Worm (Caenorhabditis elegans) whole organism, young adult: ENCODE results near the gene srh-128.

ENCODE experiments used
- F55B11.4 ChIP-seq: sonication (generic microtip); optimal IDR thresholded peaks from 2 replicates; lab custom pipeline; 2016; ENCODE audit warnings: missing compliant biosample characterization, missing genetic modification characterization, borderline replicate concordance; ENCODE audit not compliant: insufficient read depth
- Y53G8AR.9 ChIP-seq: fragments of 200-800 bp; sonication (Bioruptor generic); conservative IDR thresholded peaks from 2 replicates; pipeline ENCODE4 v1.3.6; 2022; ENCODE audit warnings: missing genetic modification reagents, missing genetic modification characterization, missing compliant biosample characterization
- bed-2 ChIP-seq: fragments of 200-800 bp; sonication (Bioruptor generic); IDR thresholded peaks from 2 replicates; pipeline ENCODE4 v1.3.6; 2022; ENCODE audit warnings: missing genetic modification reagents, missing genetic modification characterization, missing compliant biosample characterization
- hrde-1 ChIP-seq: sonication (generic microtip); optimal IDR thresholded peaks from 2 replicates; lab custom pipeline; 2016; ENCODE audit warnings: missing genetic modification characterization, mild to moderate bottlenecking, missing compliant biosample characterization, moderate library complexity, missing genotype, missing genetic modification reagents, borderline replicate concordance
- lin-26 ChIP-seq: fragments of 200-800 bp; sonication (Bioruptor generic); IDR thresholded peaks from 2 replicates; pipeline ENCODE4 v1.3.6; 2022; ENCODE audit warnings: missing genetic modification reagents, missing genetic modification characterization, missing compliant biosample characterization
- lin-54 ChIP-seq: fragments of 200-800 bp; sonication (Bioruptor generic); optimal IDR thresholded peaks from 2 replicates; lab custom pipeline; 2018; ENCODE audit warnings: mild to moderate bottlenecking, missing genetic modification characterization, missing compliant biosample characterization
- madf-3 ChIP-seq: fragments of 200-800 bp; sonication (Bioruptor generic); IDR thresholded peaks from 2 replicates; pipeline ENCODE4 v1.3.6; 2022; ENCODE audit warnings: missing genetic modification reagents, missing genetic modification characterization, missing compliant biosample characterization
- unc-62 ChIP-seq: fragments of 150-350 bp; optimal IDR thresholded peaks from 2 replicates; lab custom pipeline; 2014; ENCODE audit warnings: missing biosample characterization, missing genetic modification reagents, missing genetic modification characterization
- ztf-3 ChIP-seq: fragments of 200-800 bp; sonication (Bioruptor generic); optimal IDR thresholded peaks from 2 replicates; lab custom pipeline; 2018; ENCODE audit warnings: mild to moderate bottlenecking, missing genetic modification characterization, missing compliant biosample characterization

DNA sequence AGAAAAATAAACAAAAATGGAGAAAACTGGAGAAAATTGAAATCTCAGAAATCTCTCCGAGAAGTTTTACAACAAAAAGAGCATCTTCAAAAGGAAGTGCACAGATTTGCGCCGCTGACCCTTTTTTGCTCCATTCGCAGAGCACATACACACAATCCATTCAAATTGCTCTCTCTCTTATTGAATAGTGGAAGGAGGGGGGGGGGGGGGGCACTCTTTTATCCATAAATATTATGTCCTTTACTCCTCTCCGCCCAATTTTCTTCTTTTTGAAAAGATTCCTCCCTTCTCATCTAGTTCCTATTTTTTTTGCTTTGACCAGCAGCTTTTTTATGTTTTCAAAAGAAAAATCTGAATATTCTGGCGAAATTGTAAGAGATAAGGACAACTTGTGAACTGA, 10.0 kb downstream of the srh-128 start:
- no peak for TF ChIP-seq F55B11.4 (tag; lab: Kevin White, UChicago)
- no peak for TF ChIP-seq lin-54
- TF ChIP-seq hrde-1 (tag; lab: Kevin White, UChicago), result no peak
- no peak for TF ChIP-seq ztf-3 (GFP tag; lab: Kevin White, UChicago)
- TF ChIP-seq Y53G8AR.9 (GFP tag; lab: Robert Waterston, UW), result no peak
- TF ChIP-seq madf-3 (GFP tag; lab: Robert Waterston, UW), result no peak
- no peak for TF ChIP-seq lin-26 (GFP tag; lab: Robert Waterston, UW)
- no peak for TF ChIP-seq bed-2
- TF ChIP-seq unc-62 (GFP tag; lab: Kevin White, UChicago), result no peak
